Fruit fly (Drosophila melanogaster) whole organism: ENCODE measurements around the gene CG33230.

Experiments
- CG8478 ChIP-seq: fragments of >200 bp; optimal IDR thresholded peaks from 2 replicates; lab custom pipeline; 2018; ENCODE audit warnings: inconsistent platforms
- Dll ChIP-seq: fragments of >200 bp; optimal IDR thresholded peaks from 2 replicates; lab custom pipeline; 2017
- EcR ChIP-seq, 2 experiments: fragments of >200 bp; optimal IDR thresholded peaks; 2 replicates each; lab custom pipeline; 2017; ENCODE audit warnings: missing biosample characterization in 2 of 2, missing genetic modification characterization in 2 of 2, missing genetic modification reagents in 2 of 2
- pan ChIP-seq: fragments of >200 bp; optimal IDR thresholded peaks from 2 replicates; lab custom pipeline; 2017
- psq ChIP-seq: fragments of >200 bp; optimal IDR thresholded peaks from 2 replicates; lab custom pipeline; 2017
- usp ChIP-seq: fragments of >200 bp; optimal IDR thresholded peaks from 2 replicates; lab custom pipeline; 2017; ENCODE audit warnings: missing biosample characterization, missing genetic modification characterization, mixed read lengths

DNA sequence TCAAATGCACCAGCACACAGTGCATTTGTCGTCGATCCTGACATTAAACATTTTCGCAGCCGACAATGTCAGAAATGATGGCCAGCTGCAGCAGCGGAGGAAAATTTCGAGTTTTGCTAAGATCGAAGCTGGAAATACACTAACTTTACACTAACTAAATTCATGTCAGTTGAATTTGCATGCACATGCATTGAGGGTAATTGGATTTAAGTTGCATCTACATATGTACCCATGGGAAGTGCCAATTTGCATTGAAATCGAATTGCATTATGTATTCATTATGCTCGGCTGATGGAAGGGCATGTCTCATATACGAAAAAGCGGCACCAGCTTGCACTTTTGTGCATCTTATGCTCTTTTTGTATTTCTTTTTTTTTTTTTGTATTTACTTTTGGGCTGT lies 33.4 kb upstream of the CG33230 start:
- TF ChIP-seq CG8478 (lab: Kevin White, UChicago) (no peak), Dll (lab: Kevin White, UChicago) (no peak), pan (no peak), usp (GFP tag; lab: Kevin White, UChicago) (no peak), psq (no peak), EcR (GFP tag; optimal IDR thresholded peaks at IDR 0.05; lab: Kevin White, UChicago) (no peak)
